Fruit fly (Drosophila melanogaster) whole organism, embryonic: ENCODE measurements around the gene Tgt.

Experiments
- ATbp ChIP-seq: fragments of 200-800 bp; sonication (Bioruptor generic); optimal IDR thresholded peaks from 2 replicates; lab custom pipeline; 2017; ENCODE audit warnings: missing biosample characterization, mild to moderate bottlenecking, missing genetic modification characterization, missing genetic modification reagents
- Atf3 ChIP-seq: fragments of 200-800 bp; sonication (Bioruptor generic); optimal IDR thresholded peaks from 3 replicates; lab custom pipeline; 2016; ENCODE audit warnings: missing biosample characterization, missing genetic modification characterization
- Awh ChIP-seq: fragments of 200-800 bp; sonication (Bioruptor generic); IDR thresholded peaks from 2 replicates; pipeline ENCODE4, ENCODE4 v1.3.6; 2022; ENCODE audit warnings: missing biosample characterization, missing genetic modification characterization
- Bteb2 ChIP-seq: fragments of 200-800 bp; sonication (Bioruptor generic); optimal IDR thresholded peaks from 2 replicates; lab custom pipeline; 2016; ENCODE audit warnings: missing biosample characterization, missing genetic modification characterization
- CG1024 ChIP-seq: fragments of 200-800 bp; sonication (Bioruptor generic); IDR thresholded peaks from 2 replicates; pipeline ENCODE4 v1.3.6; 2022; ENCODE audit warnings: missing biosample characterization, missing genetic modification characterization
- CG10267 ChIP-seq: fragments of 200-800 bp; sonication (Bioruptor generic); optimal IDR thresholded peaks from 2 replicates; lab custom pipeline; 2018; ENCODE audit warnings: missing biosample characterization, mild to moderate bottlenecking, missing genetic modification characterization, moderate library complexity
- CG10462 ChIP-seq: fragments of 200-800 bp; sonication (Bioruptor generic); optimal IDR thresholded peaks from 2 replicates; lab custom pipeline; 2016; ENCODE audit warnings: missing biosample characterization, missing genetic modification characterization
- CG10543 ChIP-seq: fragments of 200-800 bp; sonication (Bioruptor generic); optimal IDR thresholded peaks from 3 replicates; lab custom pipeline; 2017; ENCODE audit warnings: missing biosample characterization, mild to moderate bottlenecking, missing genetic modification characterization, moderate library complexity
- CG10654 ChIP-seq: fragments of 200-800 bp; sonication (Bioruptor generic); optimal IDR thresholded peaks from 2 replicates; lab custom pipeline; 2016; ENCODE audit warnings: missing biosample characterization, missing genetic modification characterization
- CG14014 ChIP-seq: fragments of 200-800 bp; sonication (Bioruptor generic); IDR thresholded peaks from 2 replicates; pipeline ENCODE4 v1.3.6; 2022; ENCODE audit warnings: missing biosample characterization, missing genetic modification characterization
- CG14860 ChIP-seq: fragments of 200-800 bp; sonication (Bioruptor generic); IDR thresholded peaks from 3 replicates; pipeline ENCODE4 v1.3.6; 2022; ENCODE audit warnings: missing biosample characterization, missing genetic modification characterization; ENCODE audit not compliant: partially characterized antibody
- CG16779 ChIP-seq: fragments of 200-800 bp; sonication (Bioruptor generic); IDR thresholded peaks from 2 replicates; pipeline ENCODE4 v1.3.6; 2022; ENCODE audit warnings: missing biosample characterization, missing genetic modification characterization
- CG17186 ChIP-seq: fragments of 200-800 bp; sonication (Bioruptor generic); optimal IDR thresholded peaks from 3 replicates; lab custom pipeline; 2017; ENCODE audit warnings: missing biosample characterization, missing genetic modification reagents, missing genetic modification characterization
- CG18476 ChIP-seq: fragments of 200-800 bp; sonication (Bioruptor generic); optimal IDR thresholded peaks from 2 replicates; lab custom pipeline; 2016; ENCODE audit warnings: missing biosample characterization, mild to moderate bottlenecking, missing genetic modification characterization
- CG2116 ChIP-seq: fragments of 200-800 bp; sonication (Bioruptor generic); optimal IDR thresholded peaks from 3 replicates; lab custom pipeline; 2018; ENCODE audit warnings: missing biosample characterization, mild to moderate bottlenecking, missing genetic modification characterization
- CG32532 ChIP-seq: fragments of 200-800 bp; sonication (Bioruptor generic); IDR thresholded peaks from 2 replicates; pipeline ENCODE4 v1.3.6; 2022; ENCODE audit warnings: missing biosample characterization, missing genetic modification characterization
- CG33213 ChIP-seq: fragments of 200-800 bp; sonication (Bioruptor generic); optimal IDR thresholded peaks from 3 replicates; lab custom pipeline; 2016; ENCODE audit warnings: missing biosample characterization, missing genetic modification characterization
- CG34224 ChIP-seq: fragments of 200-800 bp; sonication (Bioruptor generic); IDR thresholded peaks from 3 replicates; pipeline ENCODE4 v1.3.6; 2022; ENCODE audit warnings: missing biosample characterization, missing genetic modification characterization; ENCODE audit not compliant: partially characterized antibody
- CG3847 ChIP-seq: fragments of 200-800 bp; sonication (Bioruptor generic); IDR thresholded peaks from 2 replicates; pipeline ENCODE4 v1.3.6; 2022; ENCODE audit warnings: missing biosample characterization, missing genetic modification characterization
- CG3995 ChIP-seq: fragments of 200-800 bp; sonication (Bioruptor generic); optimal IDR thresholded peaks from 3 replicates; lab custom pipeline; 2016; ENCODE audit warnings: missing biosample characterization, missing genetic modification characterization
- CG4424 ChIP-seq: fragments of 200-800 bp; sonication (Bioruptor generic); optimal IDR thresholded peaks from 3 replicates; lab custom pipeline; 2016; ENCODE audit warnings: missing biosample characterization, missing genetic modification characterization
- Chrac-16 ChIP-seq: fragments of 200-800 bp; sonication (Bioruptor generic); optimal IDR thresholded peaks from 3 replicates; lab custom pipeline; 2016; ENCODE audit warnings: missing biosample characterization, missing genetic modification characterization
- E2f2 ChIP-seq: fragments of 200-800 bp; sonication (Bioruptor generic); IDR thresholded peaks from 2 replicates; pipeline ENCODE4 v1.3.6; 2022; ENCODE audit warnings: missing biosample characterization, missing genetic modification characterization
- Elba2 ChIP-seq: fragments of 200-800 bp; sonication (Bioruptor generic); optimal IDR thresholded peaks from 3 replicates; lab custom pipeline; 2016; ENCODE audit warnings: missing biosample characterization, missing genetic modification characterization
- HmgZ ChIP-seq: fragments of 200-800 bp; sonication (Bioruptor generic); optimal IDR thresholded peaks from 2 replicates; lab custom pipeline; 2018; ENCODE audit warnings: missing biosample characterization, mild to moderate bottlenecking, missing genetic modification characterization
- Mes4 ChIP-seq: fragments of 200-800 bp; sonication (Bioruptor generic); optimal IDR thresholded peaks from 2 replicates; lab custom pipeline; 2016; ENCODE audit warnings: missing biosample characterization, missing genetic modification characterization
- Nf-YC ChIP-seq: fragments of 200-800 bp; optimal IDR thresholded peaks from 3 replicates; lab custom pipeline; 2019; ENCODE audit warnings: missing biosample characterization, mild to moderate bottlenecking, missing genetic modification characterization, moderate library complexity
- Rx ChIP-seq: fragments of 200-800 bp; sonication (Bioruptor generic); IDR thresholded peaks from 2 replicates; pipeline ENCODE4 v1.3.6; 2022; ENCODE audit warnings: missing biosample characterization, missing genetic modification characterization
- Scr ChIP-seq: fragments of 200-800 bp; sonication (Bioruptor generic); IDR thresholded peaks from 2 replicates; pipeline ENCODE4 v1.3.6; 2022; ENCODE audit warnings: missing biosample characterization, missing genetic modification characterization; ENCODE audit not compliant: partially characterized antibody
- Six4 ChIP-seq: fragments of 200-800 bp; sonication (Bioruptor generic); optimal IDR thresholded peaks from 2 replicates; lab custom pipeline; 2016; ENCODE audit warnings: missing biosample characterization, missing genetic modification characterization
- Ssrp ChIP-seq: fragments of 200-800 bp; sonication (Bioruptor generic); optimal IDR thresholded peaks from 2 replicates; lab custom pipeline; 2018; ENCODE audit warnings: missing biosample characterization, mild to moderate bottlenecking, missing genetic modification characterization, moderate library complexity
- Taf1 ChIP-seq: fragments of 200-800 bp; sonication (Bioruptor generic); IDR thresholded peaks from 2 replicates; pipeline ENCODE4 v1.3.6; 2022; ENCODE audit warnings: missing biosample characterization, missing genetic modification characterization
- ato ChIP-seq: fragments of 200-800 bp; sonication (Bioruptor generic); IDR thresholded peaks from 2 replicates; pipeline ENCODE4 v1.3.6; 2022; ENCODE audit warnings: missing biosample characterization, missing genetic modification characterization; ENCODE audit not compliant: partially characterized antibody
- chif ChIP-seq, 2 experiments: fragments of 200-800 bp; sonication (Bioruptor generic); optimal IDR thresholded peaks; 3 replicates each; lab custom pipeline; 2016; ENCODE audit warnings: missing biosample characterization in 2 of 2, missing genetic modification characterization in 2 of 2
- da ChIP-seq: fragments of 200-800 bp; sonication (Bioruptor generic); optimal IDR thresholded peaks from 2 replicates; lab custom pipeline; 2016; ENCODE audit warnings: missing biosample characterization, missing genetic modification characterization
- dimm ChIP-seq: fragments of 200-800 bp; sonication (Bioruptor generic); IDR thresholded peaks from 2 replicates; pipeline ENCODE4 v1.3.6; 2022; ENCODE audit warnings: missing biosample characterization, missing genetic modification characterization
- dm ChIP-seq: fragments of 200-800 bp; sonication (Bioruptor generic); optimal IDR thresholded peaks from 3 replicates; lab custom pipeline; 2016; ENCODE audit warnings: missing biosample characterization, missing genetic modification characterization
- ems ChIP-seq: fragments of 200-800 bp; sonication (Bioruptor generic); optimal IDR thresholded peaks from 3 replicates; lab custom pipeline; 2016; ENCODE audit warnings: missing biosample characterization, missing genetic modification characterization
- eyg ChIP-seq: fragments of 200-800 bp; sonication (Bioruptor generic); optimal IDR thresholded peaks from 3 replicates; lab custom pipeline; 2016; ENCODE audit warnings: missing biosample characterization, missing genetic modification characterization
- fd102C ChIP-seq: fragments of 200-800 bp; sonication (Bioruptor generic); optimal IDR thresholded peaks from 2 replicates; lab custom pipeline; 2018; ENCODE audit warnings: missing biosample characterization, mild to moderate bottlenecking, missing genetic modification characterization, moderate library complexity
- grau ChIP-seq: fragments of 200-800 bp; optimal IDR thresholded peaks from 3 replicates; lab custom pipeline; 2019; ENCODE audit warnings: missing biosample characterization, mild to moderate bottlenecking, missing genetic modification characterization, moderate library complexity
- insv ChIP-seq, 2 experiments: fragments of 200-800 bp; sonication (Bioruptor generic); optimal IDR thresholded peaks; 3 replicates each; lab custom pipeline; 2016 to 2018; ENCODE audit warnings: missing biosample characterization in 2 of 2, missing genetic modification characterization in 2 of 2
- kay ChIP-seq: fragments of 200-800 bp; sonication (Bioruptor generic); optimal IDR thresholded peaks from 2 replicates; lab custom pipeline; 2016; ENCODE audit warnings: missing biosample characterization, missing genetic modification characterization
- pan ChIP-seq, 4 experiments: fragments of >200 bp in 3 of 4; fragments of 200-800 bp in 1 of 4; sonication (Bioruptor generic) in 1 of 4; optimal IDR thresholded peaks in 3 of 4; IDR thresholded peaks in 1 of 4; 2 replicates each; pipeline versions ENCODE4 v1.3.6 to Lab custom; 2017 to 2022; ENCODE audit warnings: missing biosample characterization in 2 of 4, missing genetic modification characterization in 2 of 4, mixed read lengths in 1 of 4
- pb ChIP-seq: fragments of 200-800 bp; sonication (Bioruptor generic); optimal IDR thresholded peaks from 3 replicates; lab custom pipeline; 2016; ENCODE audit warnings: missing biosample characterization, missing genetic modification characterization
- shn ChIP-seq: fragments of 200-800 bp; sonication (Bioruptor generic); optimal IDR thresholded peaks from 3 replicates; lab custom pipeline; 2016; ENCODE audit warnings: missing biosample characterization, missing genetic modification characterization
- ssp ChIP-seq: fragments of 200-800 bp; sonication (Bioruptor generic); IDR thresholded peaks from 2 replicates; pipeline ENCODE4 v1.3.6; 2022; ENCODE audit warnings: missing biosample characterization, missing genetic modification characterization
- sug ChIP-seq: fragments of 200-800 bp; optimal IDR thresholded peaks from 2 replicates; lab custom pipeline; 2019; ENCODE audit warnings: missing biosample characterization, mild to moderate bottlenecking, missing genetic modification characterization, moderate library complexity
- unpg ChIP-seq: fragments of 200-800 bp; sonication (Bioruptor generic); optimal IDR thresholded peaks from 3 replicates; lab custom pipeline; 2018; ENCODE audit warnings: missing biosample characterization, mild to moderate bottlenecking, missing genetic modification characterization, moderate library complexity
- vfl ChIP-seq: fragments of 200-800 bp; sonication (Bioruptor generic); optimal IDR thresholded peaks from 2 replicates; lab custom pipeline; 2016; ENCODE audit warnings: missing biosample characterization, missing genetic modification characterization

Gene Tgt

DNA sequence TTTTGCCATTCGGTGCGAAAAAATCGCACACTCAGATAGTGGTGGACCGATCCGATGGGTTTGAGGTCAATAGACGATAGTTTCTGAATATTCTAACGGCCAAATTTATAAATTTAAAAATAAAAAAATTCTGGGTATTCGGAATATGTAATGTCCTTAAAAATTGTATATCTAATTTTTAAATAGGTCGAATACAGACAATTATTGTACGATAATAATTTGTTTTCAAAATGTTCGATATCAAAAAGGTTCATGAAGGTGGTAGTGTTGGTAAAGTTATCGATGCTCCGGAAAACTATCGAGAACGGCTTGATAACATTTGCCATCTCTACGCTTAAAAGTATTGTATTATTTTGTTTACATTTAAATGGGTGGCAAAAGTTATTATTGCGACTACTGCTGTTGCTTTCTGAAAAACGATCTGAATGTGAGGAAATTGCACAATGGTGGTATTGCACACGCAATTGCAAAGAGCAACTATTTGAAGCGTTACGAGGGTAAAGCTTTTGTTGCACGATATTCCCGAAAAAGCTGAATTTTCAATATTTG, 13.9 kb upstream of the Tgt start, which contains the start of the genes CG31922 and Plap (continued):
- TF ChIP-seq Six4 (GFP tag; lab: Kevin White, UChicago) (peak; percentile 41), Rx (no peak), Nf-YC (tag; lab: Kevin White, UChicago) (peak; percentile 72), CG34224 (GFP tag; lab: Robert Waterston, UW) (peak; percentile 89), ems (GFP tag; lab: Kevin White, UChicago) (peak; percentile 71), Taf1 (GFP tag; lab: Robert Waterston, UW) (peak; percentile 39; the same call in 1 of the 2 replicates), da (GFP tag; lab: Kevin White, UChicago) (no peak), fd102C (GFP tag; lab: Kevin White, UChicago) (no peak), vfl (peak; percentile 79), CG3847 (GFP tag; lab: Robert Waterston, UW) (peak; percentile 78), CG14014 (GFP tag; lab: Robert Waterston, UW) (0 out of 2 replicates have a peak, but pooled peaks have one; percentile 30), eyg (GFP tag; lab: Kevin White, UChicago) (no peak), Mes4 (GFP tag; lab: Kevin White, UChicago) (no peak), CG16779 (GFP tag; lab: Robert Waterston, UW) (no peak), CG18476 (GFP tag; lab: Kevin White, UChicago) (peak; percentile 69), pb (GFP tag; lab: Kevin White, UChicago) (no peak), ATbp (no peak), CG17186 (GFP tag; lab: Kevin White, UChicago) (peak; percentile 14), unpg (GFP tag; lab: Kevin White, UChicago) (peak; percentile 61), CG33213 (peak; percentile 57), HmgZ (tag; lab: Kevin White, UChicago) (peak; percentile 73), CG1024 (GFP tag; lab: Robert Waterston, UW) (no peak), Scr (GFP tag; lab: Robert Waterston, UW) (peak; percentile 96), CG10654 (GFP tag; lab: Kevin White, UChicago) (peak; percentile 50), CG32532 (GFP tag; lab: Robert Waterston, UW) (peak; percentile 60), shn (GFP tag; lab: Kevin White, UChicago) (peak; percentile 59), Elba2 (GFP tag; lab: Kevin White, UChicago) (no peak), CG2116 (GFP tag; lab: Kevin White, UChicago) (peak; percentile 74), Bteb2 (peak; percentile 56), Awh (peak; percentile 42; the same call in 1 of the 2 replicates), CG10462 (GFP tag; lab: Kevin White, UChicago) (peak; percentile 38), insv (GFP tag; optimal IDR thresholded peaks at IDR 0.05; lab: Kevin White, UChicago) (peak in 1 of 2 experiments; percentile 35), chif (GFP tag; optimal IDR thresholded peaks at IDR 0.05; lab: Kevin White, UChicago) (peak; percentile 34 to 53), CG14860 (GFP tag; lab: Robert Waterston, UW) (peak; percentile 92), ssp (GFP tag; lab: Robert Waterston, UW) (peak; percentile 62), Ssrp (tag; lab: Kevin White, UChicago) (peak; percentile 59), CG4424 (peak; percentile 77), E2f2 (peak; percentile 59), ato (GFP tag; lab: Robert Waterston, UW) (peak; percentile 53), kay (GFP tag; lab: Kevin White, UChicago) (peak; percentile 53), Chrac-16 (GFP tag; lab: Kevin White, UChicago) (peak; percentile 64), CG3995 (peak; percentile 64), CG10267 (tag; lab: Kevin White, UChicago) (peak; percentile 98), dimm (GFP tag; lab: Robert Waterston, UW) (no peak), dm (GFP tag; lab: Kevin White, UChicago) (peak; percentile 38), sug (tag; lab: Kevin White, UChicago) (peak; percentile 87), CG10543 (GFP tag; lab: Kevin White, UChicago) (peak; percentile 80), pan (optimal IDR thresholded peaks at IDR 0.05; lab: Kevin White, UChicago) (no peak), pan (GFP tag; optimal IDR thresholded peaks at IDR 0.05 in 1 of 2, IDR thresholded peaks at IDR 0.05 in 1 of 2) (no peak), Atf3 (GFP tag; lab: Kevin White, UChicago) (peak; percentile 54), grau (tag; lab: Kevin White, UChicago) (peak; percentile 76)
